Worm (Caenorhabditis elegans): ENCODE data around the gene F33D4.6.
A peak's percentile ranks its signal among the peaks of the same experiment; 100 is the strongest.

F33D4.6 gene

DNA sequence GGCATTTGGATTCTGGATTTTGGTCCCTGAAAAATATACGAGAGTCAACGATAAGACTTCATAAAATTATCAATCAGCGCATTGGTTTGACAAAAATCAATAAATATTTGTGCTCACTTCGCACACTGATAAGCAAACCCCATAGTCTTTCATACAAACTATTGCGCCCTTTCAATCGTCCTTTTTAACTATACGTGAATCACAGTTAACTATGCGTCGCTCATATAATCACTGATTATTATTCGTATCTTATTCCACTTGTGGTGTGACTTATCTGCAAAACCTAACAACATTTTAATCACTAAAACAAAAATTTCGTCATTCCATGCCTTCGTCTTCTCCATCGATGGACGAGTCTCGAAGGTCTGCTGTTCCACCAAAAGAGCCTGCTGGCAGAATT lies 7.0 kb downstream of the F33D4.6 start, which contains the start of gene nhr-8:
Gene nhr-8, plus strand, starts transcription at position 160 of the 400 bp plus-strand sequence.
- TF ChIP-seq unc-86 (tag; optimal IDR thresholded peaks at IDR 0.05) (no peak), elt-2 (tag; optimal IDR thresholded peaks at IDR 0.05) (peak; percentile 89)

DNA sequence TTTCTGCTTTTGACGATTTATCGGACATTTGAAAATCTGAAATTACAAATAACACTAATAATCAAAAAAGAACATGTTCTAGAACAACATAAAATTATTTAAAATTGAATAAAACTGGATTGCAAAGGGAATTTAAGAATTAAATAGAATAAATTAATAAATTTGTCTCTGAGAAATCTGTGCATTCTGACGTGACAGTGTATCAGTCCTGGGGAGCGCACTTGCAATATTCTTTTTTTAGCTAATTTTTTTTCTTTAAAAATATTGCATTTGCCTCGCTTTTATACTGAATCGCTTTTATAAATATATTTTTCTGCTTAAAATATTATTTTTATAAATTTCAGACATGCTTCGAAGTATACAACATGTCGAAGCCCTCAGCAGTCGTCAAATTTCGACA lies 8.1 kb downstream of the F33D4.6 start, which contains the start of the genes mrpl-1, emc-6 and mrps-24:
Gene mrpl-1, minus strand, starts transcription at position 1 of the 400 bp plus-strand sequence.
Gene emc-6, minus strand, starts transcription at position 36 of the 400 bp plus-strand sequence.
Gene mrps-24, plus strand, starts transcription at position 345 of the 400 bp plus-strand sequence.
- TF ChIP-seq dve-1 (tag; optimal IDR thresholded peaks at IDR 0.05): no peak
- no peak for TF ChIP-seq ceh-48 (tag; optimal IDR thresholded peaks at IDR 0.05)
- TF ChIP-seq F13H6.1 (tag; optimal IDR thresholded peaks at IDR 0.05): no peak
- no peak for TF ChIP-seq ets-4 (tag; optimal IDR thresholded peaks at IDR 0.05)
- TF ChIP-seq mec-3 (tag; optimal IDR thresholded peaks at IDR 0.05; ENCODE audit: borderline replicate concordance): no peak
- peak; percentile 78 for TF ChIP-seq unc-42 (tag; optimal IDR thresholded peaks at IDR 0.05)
- TF ChIP-seq nfya-1 (tag; optimal IDR thresholded peaks at IDR 0.05): peak; percentile 24
- no peak for TF ChIP-seq hlh-15 (tag; optimal IDR thresholded peaks at IDR 0.05)
- no peak for TF ChIP-seq hlh-30 (tag; optimal IDR thresholded peaks at IDR 0.05; ENCODE audit: insufficient read depth)

DNA sequence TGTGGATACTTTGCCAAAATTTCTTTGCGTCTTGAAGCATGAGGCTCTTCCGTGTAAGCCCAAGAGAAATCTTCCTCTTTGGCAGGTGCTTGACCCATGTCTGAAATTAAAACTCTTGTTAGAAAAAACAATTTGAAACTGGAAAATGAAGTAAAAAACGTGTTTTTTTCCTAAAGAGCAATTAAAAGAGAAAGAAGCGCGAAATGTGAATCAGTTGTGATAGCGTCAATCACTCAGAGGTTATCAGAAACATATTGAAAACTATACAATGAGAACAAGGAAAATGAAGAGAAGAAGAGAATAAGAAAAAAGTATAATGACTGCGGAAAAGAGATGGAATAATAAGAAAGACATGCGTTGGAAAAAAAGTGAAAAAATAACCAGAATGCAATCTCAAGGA lies 11.0 kb downstream of the F33D4.6 start, which contains the start of gene F33D4.4:
Gene F33D4.4, minus strand, starts transcription at position 101 of the 400 bp plus-strand sequence.
- TF ChIP-seq tbx-2 (tag; optimal IDR thresholded peaks at IDR 0.05) (no peak), nhr-232 (tag; optimal IDR thresholded peaks at IDR 0.05) (no peak), unc-42 (tag; optimal IDR thresholded peaks at IDR 0.05) (no peak), unc-55 (GFP tag; optimal IDR thresholded peaks at IDR 0.05) (no peak), K09A11.1 (tag; optimal IDR thresholded peaks at IDR 0.05; ENCODE audit: insufficient read depth) (no peak), ceh-45 (GFP tag; IDR thresholded peaks at IDR 0.05) (no peak), fkh-6 (tag; optimal IDR thresholded peaks at IDR 0.05) (no peak), zip-5 (tag; optimal IDR thresholded peaks at IDR 0.05) (no peak), ets-4 (tag; optimal IDR thresholded peaks at IDR 0.05) (no peak), hlh-6 (tag; optimal IDR thresholded peaks at IDR 0.05) (no peak), ceh-48 (tag; optimal IDR thresholded peaks at IDR 0.05) (no peak), pqm-1 (tag; optimal IDR thresholded peaks at IDR 0.05) (no peak), ceh-22 (tag; optimal IDR thresholded peaks at IDR 0.05) (no peak)

DNA sequence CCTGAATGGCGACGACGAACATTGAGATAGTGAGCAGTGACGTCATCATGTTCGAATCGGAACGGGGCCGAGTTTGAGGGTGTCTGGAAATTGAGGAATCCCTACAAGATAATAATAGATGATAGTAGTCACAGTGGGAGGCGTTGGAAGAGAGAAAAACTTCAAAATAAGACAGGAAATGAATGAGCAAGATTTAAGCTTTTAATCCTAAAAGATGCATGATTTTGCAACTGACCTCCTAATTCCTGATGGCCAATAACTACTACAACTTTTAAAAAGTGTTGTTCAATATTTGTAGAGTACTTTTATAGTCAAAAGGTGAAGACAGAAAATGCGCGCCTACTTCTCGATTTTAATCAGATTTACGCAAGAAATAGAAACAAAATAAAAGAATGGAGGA lies 19.5 kb downstream of the F33D4.6 start, which contains the start of gene flp-13:
Gene flp-13, minus strand, starts transcription at position 101 of the 400 bp plus-strand sequence.
- TF ChIP-seq nhr-232 (tag; optimal IDR thresholded peaks at IDR 0.05): no peak
- TF ChIP-seq hlh-8 (tag; optimal IDR thresholded peaks at IDR 0.05): no peak
- no peak for TF ChIP-seq K09A11.1 (tag; optimal IDR thresholded peaks at IDR 0.05; ENCODE audit: insufficient read depth)
- no peak for TF ChIP-seq eyg-1 (tag; optimal IDR thresholded peaks at IDR 0.05)
- TF ChIP-seq ceh-9 (tag; optimal IDR thresholded peaks at IDR 0.05): no peak

DNA sequence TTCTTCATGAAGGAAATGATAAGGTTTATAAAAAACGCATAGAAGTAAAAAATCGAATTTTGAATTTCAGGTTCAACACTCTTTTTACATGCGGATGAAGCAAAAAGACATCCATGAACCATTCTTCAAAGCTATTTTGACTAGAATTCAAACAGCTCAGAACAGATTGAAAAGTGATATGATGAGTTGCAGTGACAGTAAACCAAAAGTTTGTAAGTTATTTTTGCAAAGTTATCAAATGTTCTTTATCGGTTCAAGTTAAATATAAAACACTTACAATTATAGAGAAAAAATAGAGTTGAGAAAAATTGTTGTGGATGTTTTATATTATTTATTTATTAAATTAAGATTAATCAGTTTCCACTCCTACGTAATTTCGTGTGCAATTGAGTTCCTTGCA lies 25.4 kb downstream of the F33D4.6 start:
- no peak for TF ChIP-seq Y22D7AL.16 (tag; optimal IDR thresholded peaks at IDR 0.05)
- TF ChIP-seq sox-4 (tag; optimal IDR thresholded peaks at IDR 0.05): no peak
- no peak for TF ChIP-seq dmd-4 (tag; optimal IDR thresholded peaks at IDR 0.05; ENCODE audit: borderline replicate concordance)
- no peak for TF ChIP-seq pqm-1 (tag; optimal IDR thresholded peaks at IDR 0.05)
- TF ChIP-seq hlh-15 (tag; optimal IDR thresholded peaks at IDR 0.05): no peak
- TF ChIP-seq ztf-16 (tag; optimal IDR thresholded peaks at IDR 0.05): no peak
- no peak for TF ChIP-seq ref-2 (tag; optimal IDR thresholded peaks at IDR 0.05)
- no peak for TF ChIP-seq pag-3 (tag; optimal IDR thresholded peaks at IDR 0.05; ENCODE audit: borderline replicate concordance)
- TF ChIP-seq elt-2 (tag; optimal IDR thresholded peaks at IDR 0.05): no peak
- no peak for TF ChIP-seq odd-2 (tag; optimal IDR thresholded peaks at IDR 0.05)
- TF ChIP-seq ceh-30 (tag; optimal IDR thresholded peaks at IDR 0.05): no peak
- TF ChIP-seq ceh-24 (tag; optimal IDR thresholded peaks at IDR 0.05): no peak
- no peak for TF ChIP-seq tbx-2 (tag; optimal IDR thresholded peaks at IDR 0.05)
- no peak for TF ChIP-seq ceh-48 (tag; optimal IDR thresholded peaks at IDR 0.05)
